Worm (Caenorhabditis elegans) whole organism, L1 larva: ENCODE data around the gene nhr-258.

Experiments
- lin-15B ChIP-seq: fragments of 150-350 bp; sonication (generic microtip); optimal IDR thresholded peaks from 3 replicates; lab custom pipeline; 2014; ENCODE audit warnings: missing biosample characterization, missing genetic modification characterization
- nhr-11 ChIP-seq: fragments of 150-350 bp; optimal IDR thresholded peaks from 2 replicates; lab custom pipeline; 2014; ENCODE audit warnings: missing biosample characterization, missing genetic modification characterization
- nhr-77 ChIP-seq: fragments of 150-350 bp; optimal IDR thresholded peaks from 2 replicates; lab custom pipeline; 2014; ENCODE audit warnings: missing biosample characterization, missing genetic modification characterization
- snpc-4 ChIP-seq: fragments of 150-350 bp; optimal IDR thresholded peaks from 2 replicates; lab custom pipeline; 2014; ENCODE audit warnings: missing biosample characterization, missing genetic modification characterization
- sox-4 ChIP-seq: sonication (generic microtip); optimal IDR thresholded peaks from 2 replicates; lab custom pipeline; 2016; ENCODE audit warnings: missing genetic modification characterization, missing compliant biosample characterization
- sptf-1 ChIP-seq: fragments of 150-350 bp; optimal IDR thresholded peaks from 2 replicates; lab custom pipeline; 2014; ENCODE audit warnings: missing biosample characterization, missing genetic modification characterization

- no peak for TF ChIP-seq nhr-11 (tag; lab: Kevin White, UChicago)
- no peak for TF ChIP-seq lin-15B (tag; lab: Kevin White, UChicago)
- no peak for TF ChIP-seq snpc-4 (tag; lab: Kevin White, UChicago)
- TF ChIP-seq sox-4 (tag; lab: Kevin White, UChicago), result no peak
- no peak for TF ChIP-seq sptf-1 (tag; lab: Kevin White, UChicago)
- TF ChIP-seq nhr-77 (tag; lab: Kevin White, UChicago), result no peak
Measured at ce11 chrIV:8019772-8020496, 24.8 kb upstream of the nhr-258 start, which contains the start of gene dnc-4.
